Worm (Caenorhabditis elegans) whole organism, L3 larva: ENCODE measurements around the gene spp-21.

Experiments
- R02D3.7 ChIP-seq: fragments of 150-350 bp; optimal IDR thresholded peaks from 2 replicates; lab custom pipeline; 2014; ENCODE audit warnings: missing biosample characterization, missing genetic modification characterization
- ZK546.5 ChIP-seq: sonication (generic microtip); optimal IDR thresholded peaks from 2 replicates; lab custom pipeline; 2017; ENCODE audit warnings: missing biosample characterization, missing genetic modification characterization
- aly-2 ChIP-seq: fragments of 150-350 bp; optimal IDR thresholded peaks from 2 replicates; lab custom pipeline; 2014; ENCODE audit warnings: missing biosample characterization, missing genetic modification characterization
- ama-1 ChIP-seq: fragments of 150-350 bp; optimal IDR thresholded peaks from 2 replicates; lab custom pipeline; 2018
- ceh-82 ChIP-seq: fragments of 150-350 bp; optimal IDR thresholded peaks from 2 replicates; lab custom pipeline; 2014; ENCODE audit warnings: missing biosample characterization, missing genetic modification characterization
- ceh-9 ChIP-seq: sonication (generic microtip); optimal IDR thresholded peaks from 2 replicates; lab custom pipeline; 2018; ENCODE audit warnings: missing biosample characterization, missing genetic modification characterization
- egl-27 ChIP-seq: sonication (generic microtip); optimal IDR thresholded peaks from 4 replicates; lab custom pipeline; 2017; ENCODE audit warnings: missing biosample characterization, missing genetic modification reagents, missing genetic modification characterization
- egl-5 ChIP-seq: fragments of 150-350 bp; optimal IDR thresholded peaks from 2 replicates; lab custom pipeline; 2017; ENCODE audit warnings: missing biosample characterization, missing genetic modification reagents, missing genetic modification characterization, inconsistent platforms
- elt-1 ChIP-seq: fragments of 150-350 bp; optimal IDR thresholded peaks from 2 replicates; lab custom pipeline; 2014; ENCODE audit warnings: missing biosample characterization, missing genetic modification characterization
- elt-2 ChIP-seq: sonication (generic microtip); optimal IDR thresholded peaks from 2 replicates; lab custom pipeline; 2016; ENCODE audit warnings: missing genetic modification reagents, mild to moderate bottlenecking, missing genetic modification characterization, missing compliant biosample characterization
- fkh-10 ChIP-seq: sonication (generic microtip); optimal IDR thresholded peaks from 2 replicates; lab custom pipeline; 2017; ENCODE audit warnings: missing biosample characterization, missing genetic modification reagents, missing genetic modification characterization
- fos-1 ChIP-seq: fragments of 150-350 bp; optimal IDR thresholded peaks from 2 replicates; lab custom pipeline; 2014; ENCODE audit warnings: missing biosample characterization, missing genetic modification characterization
- hmg-11 ChIP-seq: sonication (generic microtip); optimal IDR thresholded peaks from 2 replicates; lab custom pipeline; 2016; ENCODE audit warnings: missing genetic modification characterization, missing compliant biosample characterization
- jun-1 ChIP-seq: fragments of 150-350 bp; optimal IDR thresholded peaks from 2 replicates; lab custom pipeline; 2014; ENCODE audit warnings: missing biosample characterization, missing genetic modification reagents, missing genetic modification characterization
- lin-39 ChIP-seq: fragments of 150-350 bp; optimal IDR thresholded peaks from 2 replicates; lab custom pipeline; 2018; ENCODE audit warnings: missing biosample characterization, missing genetic modification reagents, missing genetic modification characterization
- lsy-12 ChIP-seq: sonication (generic microtip); optimal IDR thresholded peaks from 2 replicates; lab custom pipeline; 2016; ENCODE audit warnings: mild to moderate bottlenecking, missing genetic modification characterization, missing compliant biosample characterization
- mdl-1 ChIP-seq: fragments of 150-350 bp; optimal IDR thresholded peaks from 2 replicates; lab custom pipeline; 2014; ENCODE audit warnings: missing biosample characterization, missing genetic modification characterization
- mml-1 ChIP-seq: fragments of 150-350 bp; sonication (generic microtip); optimal IDR thresholded peaks from 3 replicates; lab custom pipeline; 2014; ENCODE audit warnings: missing biosample characterization, missing genetic modification characterization
- nfya-1 ChIP-seq: sonication (generic microtip); optimal IDR thresholded peaks from 2 replicates; lab custom pipeline; 2017; ENCODE audit warnings: missing genetic modification characterization, mild to moderate bottlenecking, missing compliant biosample characterization, antibody characterized with exemption, moderate library complexity; ENCODE audit not compliant: insufficient read depth
- nhr-11 ChIP-seq: fragments of 150-350 bp; optimal IDR thresholded peaks from 2 replicates; lab custom pipeline; 2014; ENCODE audit warnings: missing biosample characterization, missing genetic modification characterization
- nhr-12 ChIP-seq: fragments of 150-350 bp; optimal IDR thresholded peaks from 2 replicates; lab custom pipeline; 2014; ENCODE audit warnings: missing biosample characterization, missing genetic modification characterization
- nhr-23 ChIP-seq: fragments of 150-350 bp; optimal IDR thresholded peaks from 2 replicates; lab custom pipeline; 2014; ENCODE audit warnings: missing biosample characterization, missing genetic modification reagents, missing genetic modification characterization
- nhr-25 ChIP-seq: sonication (generic microtip); optimal IDR thresholded peaks from 2 replicates; lab custom pipeline; 2017; ENCODE audit warnings: missing biosample characterization, missing genetic modification characterization
- nhr-28 ChIP-seq: fragments of 150-350 bp; optimal IDR thresholded peaks from 2 replicates; lab custom pipeline; 2014; ENCODE audit warnings: missing biosample characterization, missing genetic modification characterization
- nhr-43 ChIP-seq: sonication (generic microtip); optimal IDR thresholded peaks from 2 replicates; lab custom pipeline; 2016; ENCODE audit warnings: mild to moderate bottlenecking, missing genetic modification characterization, missing compliant biosample characterization; ENCODE audit not compliant: poor library complexity, severe bottlenecking
- nhr-67 ChIP-seq: fragments of 150-350 bp; optimal IDR thresholded peaks from 2 replicates; lab custom pipeline; 2014; ENCODE audit warnings: missing biosample characterization, missing genetic modification characterization
- nhr-76 ChIP-seq: fragments of 150-350 bp; sonication (generic microtip); optimal IDR thresholded peaks from 5 replicates; lab custom pipeline; 2014; ENCODE audit warnings: missing biosample characterization, missing genetic modification characterization
- pqm-1 ChIP-seq: fragments of 150-350 bp; optimal IDR thresholded peaks from 2 replicates; lab custom pipeline; 2017; ENCODE audit warnings: missing biosample characterization, missing genetic modification characterization, inconsistent platforms
- snpc-4 ChIP-seq: fragments of 150-350 bp; optimal IDR thresholded peaks from 2 replicates; lab custom pipeline; 2014; ENCODE audit warnings: missing biosample characterization, missing genetic modification characterization
- tbx-2 ChIP-seq: sonication (generic microtip); optimal IDR thresholded peaks from 2 replicates; lab custom pipeline; 2016; ENCODE audit warnings: mild to moderate bottlenecking, missing genetic modification characterization, missing compliant biosample characterization
- unc-39 ChIP-seq: sonication (generic microtip); optimal IDR thresholded peaks from 4 replicates; lab custom pipeline; 2017; ENCODE audit warnings: missing biosample characterization, missing genetic modification characterization
- zag-1 ChIP-seq: fragments of 150-350 bp; optimal IDR thresholded peaks from 2 replicates; lab custom pipeline; 2014; ENCODE audit warnings: missing biosample characterization, missing genetic modification characterization
- ztf-11 ChIP-seq: fragments of 150-350 bp; optimal IDR thresholded peaks from 2 replicates; lab custom pipeline; 2014; ENCODE audit warnings: missing biosample characterization, missing genetic modification characterization

The spp-21 gene

DNA sequence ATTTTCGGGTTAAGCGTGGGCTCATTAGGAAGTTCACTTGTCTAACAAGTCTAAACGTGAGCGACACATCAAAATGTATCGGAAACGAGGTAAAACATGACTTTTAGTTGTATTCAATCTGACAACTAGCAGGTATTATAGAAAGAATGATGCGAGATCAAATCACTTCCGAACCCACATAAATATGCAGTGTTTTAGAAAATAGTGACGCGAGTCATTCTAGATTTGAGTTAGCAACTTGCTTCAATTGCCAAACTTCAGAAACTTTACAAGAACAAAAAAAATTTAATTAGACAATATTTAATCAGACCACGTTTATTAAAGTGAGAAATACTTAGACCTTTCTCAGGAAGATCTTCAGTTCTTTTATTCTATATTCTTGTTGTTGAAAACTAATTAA lies 33.3 kb upstream of the spp-21 start:
- TF ChIP-seq ceh-9 (tag; lab: Kevin White, UChicago), result no peak

DNA sequence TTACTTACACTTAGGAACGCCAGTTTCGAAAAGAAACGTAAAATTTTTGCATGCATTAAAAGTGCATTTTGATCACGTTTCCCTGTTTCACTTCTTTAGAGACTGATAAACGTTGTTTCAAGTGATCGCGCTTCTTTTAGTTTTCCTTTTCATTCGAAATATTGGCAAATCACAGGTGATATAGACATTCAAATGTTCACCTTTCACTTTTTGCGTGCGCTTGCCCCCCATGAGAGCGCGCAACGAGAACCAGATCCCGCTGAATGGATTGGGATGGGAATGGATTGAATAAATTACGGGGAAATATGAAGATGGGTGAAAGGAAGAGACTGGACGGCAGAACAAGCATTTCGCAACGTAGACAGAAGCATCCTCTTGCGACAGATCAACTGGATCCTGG lies 28.4 kb upstream of the spp-21 start:
- TF ChIP-seq nhr-11 (tag; lab: Kevin White, UChicago) (no peak), ZK546.5 (no peak), lin-39 (tag; lab: Kevin White, UChicago) (no peak), nhr-43 (tag; lab: Kevin White, UChicago) (peak; percentile 62), unc-39 (tag; lab: Kevin White, UChicago) (no peak), nhr-23 (tag; lab: Kevin White, UChicago) (peak; percentile 7), ceh-9 (tag; lab: Kevin White, UChicago) (no peak), elt-2 (tag; lab: Kevin White, UChicago) (peak; percentile 1), nhr-25 (tag; lab: Kevin White, UChicago) (no peak), nhr-28 (tag; lab: Kevin White, UChicago) (no peak), fkh-10 (GFP tag; lab: Kevin White, UChicago) (no peak)
- TF ChIP-seq, all 47 proteins: peak for 3

DNA sequence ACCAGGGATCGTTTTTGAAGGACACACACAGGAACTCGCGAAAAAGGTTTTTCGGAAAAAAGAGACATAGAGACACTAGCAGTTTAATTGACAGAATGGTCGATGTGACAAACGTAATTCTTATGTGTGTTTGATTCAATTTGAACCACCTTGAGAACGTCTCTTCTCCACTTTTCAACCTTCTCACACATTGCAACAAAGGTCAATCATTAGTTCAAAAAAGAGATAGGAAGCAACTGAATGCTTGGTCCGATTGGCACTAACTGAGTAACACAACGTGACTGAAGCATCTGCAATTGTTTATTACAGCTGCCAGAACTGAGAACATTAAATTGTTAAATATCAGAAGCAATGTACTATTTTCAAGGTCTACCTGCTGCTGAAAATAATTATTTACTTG lies 27.8 kb upstream of the spp-21 start:
- TF ChIP-seq elt-1 (no peak), nhr-25 (tag; lab: Kevin White, UChicago) (peak; percentile 81), ztf-11 (tag; lab: Kevin White, UChicago) (no peak), nhr-23 (tag; lab: Kevin White, UChicago) (no peak), nhr-76 (tag; lab: Kevin White, UChicago) (no peak), R02D3.7 (tag; lab: Kevin White, UChicago) (no peak), mdl-1 (tag; lab: Kevin White, UChicago) (no peak), pqm-1 (tag; lab: Kevin White, UChicago) (no peak), ama-1 (lab: Kevin White, UChicago) (no peak), nhr-11 (tag; lab: Kevin White, UChicago) (no peak), nfya-1 (tag; lab: Kevin White, UChicago) (no peak), egl-27 (tag; lab: Kevin White, UChicago) (peak; percentile 14), egl-5 (tag; lab: Kevin White, UChicago) (no peak)
- TF ChIP-seq, all 47 proteins: peak for 2

DNA sequence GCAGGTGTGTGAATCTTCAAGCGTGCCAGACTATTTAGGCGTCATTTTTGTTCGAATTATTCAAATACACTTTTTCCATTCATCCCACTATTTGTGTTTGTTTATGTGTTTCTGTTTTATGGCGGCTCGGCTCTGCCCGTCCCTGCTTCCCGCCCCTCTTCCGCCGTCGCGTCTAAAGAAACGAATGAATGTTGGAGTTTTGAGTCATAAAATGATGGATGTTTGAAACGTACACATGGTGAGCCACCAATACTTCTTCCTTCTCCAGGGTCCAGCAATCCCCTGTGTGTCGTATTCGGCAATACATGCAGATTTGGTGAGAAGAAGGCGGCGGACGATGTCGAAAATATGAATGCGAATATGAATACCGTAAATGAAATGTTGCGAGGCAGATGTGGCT lies 26.9 kb upstream of the spp-21 start:
- TF ChIP-seq hmg-11 (tag; lab: Kevin White, UChicago) (peak; percentile 22), nfya-1 (tag; lab: Kevin White, UChicago) (peak; percentile 39), lin-39 (tag; lab: Kevin White, UChicago) (peak; percentile 78), nhr-43 (tag; lab: Kevin White, UChicago) (no peak), fos-1 (tag; lab: Kevin White, UChicago) (no peak), egl-5 (tag; lab: Kevin White, UChicago) (peak; percentile 16), tbx-2 (tag; lab: Kevin White, UChicago) (no peak), nhr-76 (tag; lab: Kevin White, UChicago) (no peak), mdl-1 (tag; lab: Kevin White, UChicago) (no peak), snpc-4 (tag; lab: Kevin White, UChicago) (no peak)

DNA sequence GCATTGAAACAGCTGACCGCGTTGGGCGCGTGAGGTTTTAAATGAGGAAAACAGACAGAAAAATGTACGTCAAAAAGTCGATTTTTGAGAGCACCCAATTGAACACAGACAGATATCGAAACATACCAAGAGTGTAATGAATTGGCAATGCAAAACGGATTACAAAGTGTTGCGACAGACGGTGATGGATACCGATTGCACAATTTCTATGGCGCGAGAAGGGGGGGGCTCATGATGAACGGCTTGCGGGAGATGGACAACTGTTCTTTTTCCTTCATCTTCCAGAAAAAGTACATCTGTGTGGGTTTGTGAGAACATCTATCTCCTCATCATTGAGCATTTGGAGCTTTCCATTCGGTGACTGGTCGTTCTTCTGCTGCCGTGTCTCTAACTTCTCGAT lies 26.4 kb upstream of the spp-21 start:
- TF ChIP-seq snpc-4 (tag; lab: Kevin White, UChicago) (no peak), nfya-1 (tag; lab: Kevin White, UChicago) (peak; percentile 10), egl-27 (tag; lab: Kevin White, UChicago) (no peak), lin-39 (tag; lab: Kevin White, UChicago) (peak; percentile 67)

DNA sequence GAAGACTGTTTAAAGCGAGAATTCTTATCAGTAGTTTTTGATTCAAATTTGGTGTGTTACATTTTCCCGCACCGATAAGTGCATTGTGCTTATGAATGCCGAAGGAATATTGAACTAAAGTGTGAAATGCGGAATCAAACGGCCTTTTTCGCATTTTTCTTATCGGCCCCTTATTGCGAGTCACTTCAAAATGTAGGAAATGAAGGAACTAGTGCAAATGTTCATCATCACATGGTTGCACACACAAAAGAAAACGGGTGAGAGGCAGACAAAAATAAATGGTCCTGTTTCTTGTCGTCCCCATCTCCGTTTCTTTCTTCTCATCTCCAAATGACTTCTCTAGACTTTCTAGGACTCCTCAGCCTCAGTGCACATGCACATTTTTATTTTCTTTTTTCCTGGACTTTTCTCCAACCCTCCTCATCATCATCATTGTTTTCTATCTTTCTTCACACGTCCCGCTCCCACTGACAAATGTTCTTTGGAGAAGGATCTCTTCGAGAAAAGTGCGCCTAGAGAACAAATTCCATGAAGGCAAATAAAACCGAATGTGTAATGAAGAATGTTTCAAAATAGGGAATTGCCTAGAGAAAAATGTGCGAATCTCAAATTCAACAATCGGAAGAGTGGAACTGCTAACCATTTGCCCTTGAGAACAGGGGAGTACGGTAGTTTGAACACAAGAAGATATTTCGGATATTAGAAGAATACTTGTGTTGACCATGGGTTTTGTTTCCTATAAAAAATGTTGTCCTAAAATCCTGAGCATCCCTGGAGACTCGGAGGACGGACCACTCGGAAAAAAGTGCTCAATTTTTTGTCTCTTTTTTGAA lies 25.4 kb upstream of the spp-21 start:
- peak; percentile 61 for TF ChIP-seq pqm-1 (tag; lab: Kevin White, UChicago)
- TF ChIP-seq egl-5 (tag; lab: Kevin White, UChicago), result peak; percentile 48
- no peak for TF ChIP-seq R02D3.7 (tag; lab: Kevin White, UChicago)
- no peak for TF ChIP-seq lsy-12 (tag; lab: Kevin White, UChicago)
- TF ChIP-seq nhr-12 (tag; lab: Kevin White, UChicago), result no peak
- no peak for TF ChIP-seq nhr-43 (tag; lab: Kevin White, UChicago)
- TF ChIP-seq mml-1 (tag; lab: Kevin White, UChicago), result no peak
- TF ChIP-seq jun-1 (tag; lab: Kevin White, UChicago), result peak; percentile 55
- TF ChIP-seq tbx-2 (tag; lab: Kevin White, UChicago), result no peak
- no peak for TF ChIP-seq zag-1 (tag; lab: Kevin White, UChicago)
- no peak for TF ChIP-seq nhr-67
- peak; percentile 86 for TF ChIP-seq lin-39 (tag; lab: Kevin White, UChicago)
- TF ChIP-seq aly-2, result no peak
- peak; percentile 93 for TF ChIP-seq elt-2 (tag; lab: Kevin White, UChicago)
- TF ChIP-seq ceh-82, result no peak
- peak; percentile 39 for TF ChIP-seq nfya-1 (tag; lab: Kevin White, UChicago)
- no peak for TF ChIP-seq fkh-10 (GFP tag; lab: Kevin White, UChicago)
